Worm (Caenorhabditis elegans): ENCODE measurements around the gene snet-1.

ce11 chrX:3689155-3689719, 20.5 kb upstream of the snet-1 start, which contains the start of gene tag-278:
- no peak for TF ChIP-seq sox-4 (tag; optimal IDR thresholded peaks at IDR 0.05)
- no peak for TF ChIP-seq ref-2 (tag; optimal IDR thresholded peaks at IDR 0.05)
- TF ChIP-seq fkh-10 (GFP tag; optimal IDR thresholded peaks at IDR 0.05): no peak

Measured in whole organism, late embryonic.